Worm (Caenorhabditis elegans) whole organism, L1 larva: ENCODE results near the gene sec-6.

Experiments used
- C04F5.9 ChIP-seq: sonication (generic microtip); optimal IDR thresholded peaks from 2 replicates; lab custom pipeline; 2016; ENCODE audit warnings: missing genetic modification characterization, missing compliant biosample characterization
- C34B4.2 ChIP-seq: sonication (generic microtip); optimal IDR thresholded peaks from 2 replicates; lab custom pipeline; 2017; ENCODE audit warnings: mild to moderate bottlenecking, missing genetic modification characterization, missing compliant biosample characterization
- ama-1 ChIP-seq: fragments of 150-350 bp; optimal IDR thresholded peaks from 2 replicates; lab custom pipeline; 2014
- blmp-1 ChIP-seq: fragments of 150-350 bp; optimal IDR thresholded peaks from 2 replicates; lab custom pipeline; 2014; ENCODE audit warnings: missing biosample characterization, missing genetic modification characterization
- ceh-82 ChIP-seq, 3 experiments: fragments of 150-350 bp in 1 of 3; sonication (generic microtip) in 2 of 3; optimal IDR thresholded peaks; 2 replicates each; lab custom pipeline; 2014 to 2017; ENCODE audit warnings: missing biosample characterization in 3 of 3, missing genetic modification characterization in 3 of 3
- ceh-88 ChIP-seq: fragments of 200-800 bp; sonication (Bioruptor generic); IDR thresholded peaks from 2 replicates; pipeline ENCODE4 v1.3.6; 2022; ENCODE audit warnings: missing genetic modification characterization, missing compliant biosample characterization
- ces-1 ChIP-seq: fragments of 150-350 bp; optimal IDR thresholded peaks from 2 replicates; lab custom pipeline; 2014; ENCODE audit warnings: missing biosample characterization, missing genetic modification reagents, missing genetic modification characterization
- dpl-1 ChIP-seq, 3 experiments: fragments of 150-350 bp in 2 of 3; sonication (generic microtip) in 1 of 3; optimal IDR thresholded peaks; 2 replicates each; lab custom pipeline; 2014 to 2017; ENCODE audit warnings: missing biosample characterization in 3 of 3, missing genetic modification characterization in 3 of 3, missing genetic modification reagents in 3 of 3
- dsc-1 ChIP-seq: sonication (generic microtip); optimal IDR thresholded peaks from 2 replicates; lab custom pipeline; 2016; ENCODE audit warnings: mild to moderate bottlenecking, missing genetic modification characterization, missing compliant biosample characterization
- efl-1 ChIP-seq, 4 experiments: fragments of 150-350 bp; optimal IDR thresholded peaks in 3 of 4; peaks in 1 of 4; 1 replicate in 1 of 4; 2 replicates in 3 of 4; lab custom pipeline; 2014; ENCODE audit warnings: missing biosample characterization in 2 of 4, missing genetic modification characterization in 2 of 4, missing genetic modification reagents in 2 of 4
- efl-3 ChIP-seq: fragments of 200-800 bp; sonication (Bioruptor generic); optimal IDR thresholded peaks from 2 replicates; lab custom pipeline; 2018; ENCODE audit warnings: mild to moderate bottlenecking, missing genetic modification characterization, missing compliant biosample characterization
- egl-13 ChIP-seq: sonication (generic microtip); optimal IDR thresholded peaks from 2 replicates; lab custom pipeline; 2016; ENCODE audit warnings: missing genotype, missing genetic modification reagents, missing genetic modification characterization, missing compliant biosample characterization
- elt-2 ChIP-seq: sonication (generic microtip); optimal IDR thresholded peaks from 2 replicates; lab custom pipeline; 2016; ENCODE audit warnings: missing genetic modification characterization, mild to moderate bottlenecking, inconsistent platforms, missing compliant biosample characterization, missing genetic modification reagents
- elt-3 ChIP-seq, 6 experiments: fragments of 150-350 bp in 1 of 6; sonication (generic microtip); optimal IDR thresholded peaks; 2 replicates each; lab custom pipeline; 2017 to 2018; ENCODE audit warnings: missing biosample characterization in 6 of 6, missing genetic modification characterization in 6 of 6, inconsistent platforms in 1 of 6
- fkh-4 ChIP-seq: sonication (generic microtip); optimal IDR thresholded peaks from 2 replicates; lab custom pipeline; 2016; ENCODE audit warnings: missing compliant biosample characterization, missing genetic modification characterization, borderline replicate concordance
- fkh-8 ChIP-seq: sonication (generic microtip); optimal IDR thresholded peaks from 2 replicates; lab custom pipeline; 2016; ENCODE audit warnings: mild to moderate bottlenecking, missing genetic modification characterization, missing compliant biosample characterization
- fos-1 ChIP-seq: fragments of 150-350 bp; optimal IDR thresholded peaks from 2 replicates; lab custom pipeline; 2014; ENCODE audit warnings: missing biosample characterization, missing genetic modification characterization
- grh-1 ChIP-seq: fragments of 200-800 bp; sonication (Bioruptor generic); IDR thresholded peaks from 2 replicates; pipeline ENCODE4 v1.3.6; 2022; ENCODE audit warnings: missing genetic modification reagents, missing genetic modification characterization, missing compliant biosample characterization
- hlh-4 ChIP-seq: sonication (generic microtip); optimal IDR thresholded peaks from 2 replicates; lab custom pipeline; 2016; ENCODE audit warnings: mild to moderate bottlenecking, missing genetic modification characterization, missing compliant biosample characterization
- irx-1 ChIP-seq: sonication (generic microtip); optimal IDR thresholded peaks from 2 replicates; lab custom pipeline; 2016; ENCODE audit warnings: missing genetic modification characterization, missing compliant biosample characterization
- lin-13 ChIP-seq: fragments of 150-350 bp; optimal IDR thresholded peaks from 2 replicates; lab custom pipeline; 2014; ENCODE audit warnings: missing biosample characterization, missing genetic modification reagents, missing genetic modification characterization
- lin-14 ChIP-seq: fragments of 200-800 bp; sonication (Bioruptor generic); optimal IDR thresholded peaks from 2 replicates; lab custom pipeline; 2018; ENCODE audit warnings: mild to moderate bottlenecking, missing genetic modification characterization, moderate library complexity, missing compliant biosample characterization
- lin-35 ChIP-seq, 2 experiments: fragments of 150-350 bp; optimal IDR thresholded peaks; 2 replicates each; lab custom pipeline; 2014; ENCODE audit warnings: missing biosample characterization in 2 of 2, missing genetic modification characterization in 2 of 2, missing genetic modification reagents in 2 of 2
- lir-3 ChIP-seq: sonication (generic microtip); optimal IDR thresholded peaks from 2 replicates; lab custom pipeline; 2016; ENCODE audit warnings: mild to moderate bottlenecking, missing genetic modification characterization, moderate library complexity, missing compliant biosample characterization; ENCODE audit not compliant: poor library complexity
- lsy-2 ChIP-seq, 2 experiments: fragments of 150-350 bp; optimal IDR thresholded peaks; 2 replicates each; lab custom pipeline; 2014; ENCODE audit warnings: missing biosample characterization in 2 of 2, missing genetic modification characterization in 2 of 2
- mef-2 ChIP-seq: fragments of 150-350 bp; optimal IDR thresholded peaks from 2 replicates; lab custom pipeline; 2014; ENCODE audit warnings: missing biosample characterization, missing genetic modification characterization
- nhr-20 ChIP-seq: sonication (generic microtip); optimal IDR thresholded peaks from 2 replicates; lab custom pipeline; 2016; ENCODE audit warnings: mild to moderate bottlenecking, missing genetic modification characterization, missing compliant biosample characterization
- nhr-28 ChIP-seq: fragments of 150-350 bp; optimal IDR thresholded peaks from 2 replicates; lab custom pipeline; 2014; ENCODE audit warnings: missing biosample characterization, missing genetic modification characterization
- nhr-47 ChIP-seq: sonication (generic microtip); optimal IDR thresholded peaks from 2 replicates; lab custom pipeline; 2016; ENCODE audit warnings: mild to moderate bottlenecking, missing genetic modification characterization, moderate library complexity, missing compliant biosample characterization
- nhr-71 ChIP-seq: sonication (generic microtip); optimal IDR thresholded peaks from 2 replicates; lab custom pipeline; 2016; ENCODE audit warnings: mild to moderate bottlenecking, missing genetic modification characterization, moderate library complexity, missing compliant biosample characterization
- nhr-77 ChIP-seq: fragments of 150-350 bp; optimal IDR thresholded peaks from 2 replicates; lab custom pipeline; 2014; ENCODE audit warnings: missing biosample characterization, missing genetic modification characterization
- nhr-84 ChIP-seq: sonication (generic microtip); optimal IDR thresholded peaks from 2 replicates; lab custom pipeline; 2017; ENCODE audit warnings: missing biosample characterization, missing genetic modification characterization
- nhr-85 ChIP-seq: sonication (generic microtip); peaks from one replicate; lab custom pipeline; 2016; ENCODE audit warnings: missing genetic modification characterization, inconsistent platforms, missing compliant biosample characterization
- nhr-90 ChIP-seq: sonication (generic microtip); optimal IDR thresholded peaks from 2 replicates; lab custom pipeline; 2016; ENCODE audit warnings: mild to moderate bottlenecking, missing genetic modification characterization, missing compliant biosample characterization; ENCODE audit not compliant: poor library complexity
- pax-3 ChIP-seq: fragments of 200-800 bp; sonication (Bioruptor generic); optimal IDR thresholded peaks from 2 replicates; lab custom pipeline; 2018; ENCODE audit warnings: mild to moderate bottlenecking, missing genetic modification characterization, moderate library complexity, missing compliant biosample characterization
- rnt-1 ChIP-seq: sonication (generic microtip); optimal IDR thresholded peaks from 2 replicates; lab custom pipeline; 2016; ENCODE audit warnings: mild to moderate bottlenecking, missing genetic modification characterization, moderate library complexity, missing compliant biosample characterization
- skn-1 ChIP-seq: fragments of 150-350 bp; optimal IDR thresholded peaks from 2 replicates; lab custom pipeline; 2014; ENCODE audit warnings: missing biosample characterization, missing genetic modification characterization
- snu-23 ChIP-seq: sonication (generic microtip); optimal IDR thresholded peaks from 2 replicates; lab custom pipeline; 2016; ENCODE audit warnings: missing genetic modification characterization, missing compliant biosample characterization
- sptf-1 ChIP-seq: fragments of 150-350 bp; optimal IDR thresholded peaks from 2 replicates; lab custom pipeline; 2014; ENCODE audit warnings: missing biosample characterization, missing genetic modification characterization
- sup-37 ChIP-seq: fragments of 200-800 bp; sonication (Bioruptor generic); optimal IDR thresholded peaks from 2 replicates; lab custom pipeline; 2018; ENCODE audit warnings: mild to moderate bottlenecking, missing genetic modification characterization, missing compliant biosample characterization
- swsn-7 ChIP-seq: sonication (generic microtip); optimal IDR thresholded peaks from 2 replicates; lab custom pipeline; 2016; ENCODE audit warnings: missing genetic modification characterization, missing compliant biosample characterization
- tbx-2 ChIP-seq: sonication (generic microtip); optimal IDR thresholded peaks from 2 replicates; lab custom pipeline; 2016; ENCODE audit warnings: missing genetic modification characterization, missing compliant biosample characterization
- unc-30 ChIP-seq: sonication (generic microtip); optimal IDR thresholded peaks from 2 replicates; lab custom pipeline; 2017; ENCODE audit warnings: missing biosample characterization, missing genetic modification characterization
- unc-62 ChIP-seq: fragments of 150-350 bp; optimal IDR thresholded peaks from 2 replicates; lab custom pipeline; 2014; ENCODE audit warnings: missing biosample characterization, missing genetic modification reagents, missing genetic modification characterization
- vab-15 ChIP-seq: sonication (generic microtip); optimal IDR thresholded peaks from 2 replicates; lab custom pipeline; 2017; ENCODE audit warnings: missing genotype, mild to moderate bottlenecking, missing genetic modification characterization, missing compliant biosample characterization
- xbp-1 ChIP-seq: sonication (generic microtip); optimal IDR thresholded peaks from 2 replicates; lab custom pipeline; 2016; ENCODE audit warnings: missing genetic modification characterization, missing compliant biosample characterization
- zip-4 ChIP-seq: fragments of 200-800 bp; sonication (Bioruptor generic); optimal IDR thresholded peaks from 2 replicates; lab custom pipeline; 2018; ENCODE audit warnings: mild to moderate bottlenecking, missing genetic modification characterization, moderate library complexity, missing compliant biosample characterization
- ztf-11 ChIP-seq, 2 experiments: sonication (generic microtip); optimal IDR thresholded peaks; 2 replicates each; lab custom pipeline; 2016 to 2017; ENCODE audit warnings: missing genetic modification characterization in 2 of 2, missing biosample characterization in 1 of 2, missing compliant biosample characterization in 1 of 2

sec-6 gene

ce11 chrII:5377467-5378238 is 18.3 kb downstream of the sec-6 start, which contains the start of gene prdx-2:
TSS of gene prdx-2 (plus strand) at chrII:5378195.
- TF ChIP-seq fkh-8 (tag; lab: Kevin White, UChicago) (peak; percentile 18), ces-1 (no peak), vab-15 (tag; lab: Kevin White, UChicago) (no peak), lsy-2 (tag; optimal IDR thresholded peaks at IDR 0.05; lab: Kevin White, UChicago) (peak in 1 of 2 experiments; percentile 47), blmp-1 (peak; percentile 88), C04F5.9 (tag; lab: Kevin White, UChicago) (no peak), efl-1 (optimal IDR thresholded peaks at IDR 0.05; lab: Kevin White, UChicago) (no peak), efl-1 (GFP tag; optimal IDR thresholded peaks at IDR 0.05 in 1 of 2; lab: Kevin White, UChicago) (peak in 1 of 2 experiments; percentile 40)

- TF ChIP-seq dpl-1 (GFP tag; optimal IDR thresholded peaks at IDR 0.05; lab: Kevin White, UChicago), result peak in 1 of 3 experiments; percentile 16
- peak; percentile 22 for TF ChIP-seq nhr-47 (tag; lab: Kevin White, UChicago)
- peak; percentile 35 for TF ChIP-seq snu-23 (GFP tag; lab: Kevin White, UChicago)
- TF ChIP-seq ama-1 (lab: Kevin White, UChicago), result no peak
- TF ChIP-seq nhr-90 (tag; lab: Kevin White, UChicago), result peak; percentile 25
- no peak for TF ChIP-seq swsn-7 (tag; lab: Kevin White, UChicago)
- TF ChIP-seq irx-1 (tag; lab: Kevin White, UChicago), result no peak
- TF ChIP-seq pax-3 (tag; lab: Kevin White, UChicago), result no peak
- TF ChIP-seq xbp-1 (tag; lab: Kevin White, UChicago), result peak; percentile 13
- peak; percentile 13 to 47 for TF ChIP-seq lin-35 (GFP tag; optimal IDR thresholded peaks at IDR 0.05; lab: Kevin White, UChicago)
- TF ChIP-seq nhr-20 (tag; lab: Kevin White, UChicago), result peak; percentile 60
- no peak for TF ChIP-seq nhr-28 (tag; lab: Kevin White, UChicago)
- TF ChIP-seq sptf-1 (tag; lab: Kevin White, UChicago), result no peak
- peak in 1 of 6 experiments; percentile 37 for TF ChIP-seq elt-3 (tag; optimal IDR thresholded peaks at IDR 0.05; lab: Kevin White, UChicago)
- TF ChIP-seq lsy-2 (tag; optimal IDR thresholded peaks at IDR 0.05; lab: Kevin White, UChicago), result no peak
- TF ChIP-seq fkh-4 (tag; lab: Kevin White, UChicago), result no peak
- no peak for TF ChIP-seq ztf-11 (tag; optimal IDR thresholded peaks at IDR 0.05; lab: Kevin White, UChicago)
- peak; percentile 80 for TF ChIP-seq nhr-85 (tag; lab: Kevin White, UChicago)
- peak; percentile 64 for TF ChIP-seq nhr-71 (tag; lab: Kevin White, UChicago)
- TF ChIP-seq efl-3, result no peak
- TF ChIP-seq zip-4 (GFP tag; lab: Kevin White, UChicago), result no peak
- peak; percentile 17 for TF ChIP-seq lin-14 (GFP tag; lab: Kevin White, UChicago)
- peak; percentile 92 for TF ChIP-seq skn-1 (tag; lab: Kevin White, UChicago)
- no peak for TF ChIP-seq mef-2
- no peak for TF ChIP-seq nhr-77
- TF ChIP-seq lin-13, result no peak
- no peak for TF ChIP-seq hlh-4
- TF ChIP-seq rnt-1, result peak; percentile 12
- TF ChIP-seq grh-1, result no peak
- TF ChIP-seq ceh-88 (GFP tag; lab: Robert Waterston, UW), result no peak
- TF ChIP-seq sup-37 (GFP tag; lab: Kevin White, UChicago), result no peak
Measured at ce11 chrII:5378239-5378521, 18.8 kb downstream of the sec-6 start.

ce11 chrII:5379614-5380077 is 20.3 kb downstream of the sec-6 start, which contains the start of gene pkc-3:
TSS of gene pkc-3 (plus strand) at chrII:5380027.
- TF ChIP-seq egl-13 (tag; lab: Kevin White, UChicago) (no peak), ztf-11 (tag; optimal IDR thresholded peaks at IDR 0.05; lab: Kevin White, UChicago) (no peak), xbp-1 (tag; lab: Kevin White, UChicago) (peak; percentile 30), fos-1 (tag; lab: Kevin White, UChicago) (peak; percentile 10), dsc-1 (tag; lab: Kevin White, UChicago) (no peak), tbx-2 (tag; lab: Kevin White, UChicago) (peak; percentile 32), nhr-84 (no peak), lsy-2 (tag; optimal IDR thresholded peaks at IDR 0.05; lab: Kevin White, UChicago) (peak; percentile 56 to 58), grh-1 (peak; percentile 44), elt-2 (peak; percentile 68), unc-30 (tag; lab: Kevin White, UChicago) (no peak), lir-3 (tag; lab: Kevin White, UChicago) (peak; percentile 12), C34B4.2 (tag; lab: Kevin White, UChicago) (no peak), nhr-47 (tag; lab: Kevin White, UChicago) (peak; percentile 37), blmp-1 (peak; percentile 84), ces-1 (no peak), ceh-82 (tag; optimal IDR thresholded peaks at IDR 0.05; lab: Kevin White, UChicago) (peak in 1 of 3 experiments; percentile 17), unc-62 (GFP tag; lab: Kevin White, UChicago) (no peak)
